Fruit fly (Drosophila melanogaster) whole organism: ENCODE data around the gene CCKLR-17D3.

Source experiments
- CG8478 ChIP-seq: fragments of >200 bp; optimal IDR thresholded peaks from 2 replicates; lab custom pipeline; 2018; ENCODE audit warnings: inconsistent platforms
- EcR ChIP-seq, 2 experiments: fragments of >200 bp; optimal IDR thresholded peaks; 2 replicates each; lab custom pipeline; 2017; ENCODE audit warnings: missing biosample characterization in 2 of 2, missing genetic modification characterization in 2 of 2, missing genetic modification reagents in 2 of 2
- pan ChIP-seq: fragments of >200 bp; optimal IDR thresholded peaks from 2 replicates; lab custom pipeline; 2017
- psq ChIP-seq: fragments of >200 bp; optimal IDR thresholded peaks from 2 replicates; lab custom pipeline; 2017

DNA sequence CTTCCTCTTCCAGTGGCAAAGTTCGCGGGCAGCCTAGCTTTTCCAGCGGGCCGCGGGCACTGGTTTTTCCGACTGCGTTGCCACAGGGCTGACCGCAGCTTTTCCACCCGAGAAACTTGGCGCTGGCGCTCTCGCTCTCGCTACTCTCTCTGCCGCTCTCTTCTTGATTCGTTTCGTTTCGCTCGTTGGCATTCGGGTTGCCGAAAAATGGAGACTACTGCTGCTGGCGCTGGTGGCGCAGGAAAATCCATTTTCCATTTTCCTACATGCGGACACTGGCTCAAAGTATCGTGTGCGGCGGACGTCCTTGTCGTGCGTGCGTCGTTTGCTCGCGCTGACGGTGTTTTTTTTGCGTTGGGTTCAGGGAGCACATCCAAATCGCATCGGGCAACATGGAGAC, 39.2 kb upstream of the CCKLR-17D3 start, which contains the start of gene CG42450:
- TF ChIP-seq psq (lab: Kevin White, UChicago) (no peak), EcR (GFP tag; optimal IDR thresholded peaks at IDR 0.05; lab: Kevin White, UChicago) (no peak), CG8478 (lab: Kevin White, UChicago) (no peak), pan (lab: Kevin White, UChicago) (no peak)
